Fruit fly (Drosophila melanogaster) whole organism: ENCODE results near the gene mRpS31.

ENCODE experiments used
- CG8478 ChIP-seq: fragments of >200 bp; optimal IDR thresholded peaks from 2 replicates; lab custom pipeline; 2018; ENCODE audit warnings: inconsistent platforms
- Dll ChIP-seq: fragments of >200 bp; optimal IDR thresholded peaks from 2 replicates; lab custom pipeline; 2017
- EcR ChIP-seq, 2 experiments: fragments of >200 bp; optimal IDR thresholded peaks; 2 replicates each; lab custom pipeline; 2017; ENCODE audit warnings: missing biosample characterization in 2 of 2, missing genetic modification characterization in 2 of 2, missing genetic modification reagents in 2 of 2
- pan ChIP-seq: fragments of >200 bp; optimal IDR thresholded peaks from 2 replicates; lab custom pipeline; 2017
- psq ChIP-seq: fragments of >200 bp; optimal IDR thresholded peaks from 2 replicates; lab custom pipeline; 2017
- usp ChIP-seq: fragments of >200 bp; optimal IDR thresholded peaks from 2 replicates; lab custom pipeline; 2017; ENCODE audit warnings: missing biosample characterization, missing genetic modification characterization, mixed read lengths

Gene mRpS31

dm6 chr3L:16017528-16018250 is 12.7 kb downstream of the mRpS31 start:
- TF ChIP-seq EcR (GFP tag; optimal IDR thresholded peaks at IDR 0.05; lab: Kevin White, UChicago) (no peak), CG8478 (lab: Kevin White, UChicago) (no peak), pan (lab: Kevin White, UChicago) (no peak), usp (GFP tag; lab: Kevin White, UChicago) (no peak), psq (lab: Kevin White, UChicago) (no peak), Dll (lab: Kevin White, UChicago) (no peak)

dm6 chr3L:16018251-16018583 is 13.2 kb downstream of the mRpS31 start:
- TF ChIP-seq EcR (GFP tag; optimal IDR thresholded peaks at IDR 0.05; lab: Kevin White, UChicago) = no peak
- TF ChIP-seq CG8478 (lab: Kevin White, UChicago) = no peak
- TF ChIP-seq pan (lab: Kevin White, UChicago) = no peak
- TF ChIP-seq Dll (lab: Kevin White, UChicago) = no peak
- TF ChIP-seq usp (GFP tag; lab: Kevin White, UChicago) = no peak
- TF ChIP-seq psq (lab: Kevin White, UChicago) = no peak

dm6 chr3L:16018721-16019120 is 13.7 kb downstream of the mRpS31 start:
- TF ChIP-seq usp (GFP tag; lab: Kevin White, UChicago) (no peak), CG8478 (lab: Kevin White, UChicago) (no peak)

- no peak for TF ChIP-seq Dll (lab: Kevin White, UChicago)
- TF ChIP-seq CG8478 (lab: Kevin White, UChicago) = no peak
Measured at dm6 chr3L:16019144-16020006, 14.4 kb downstream of the mRpS31 start.

dm6 chr3L:16021064-16021683 is 16.2 kb downstream of the mRpS31 start:
- TF ChIP-seq CG8478 (lab: Kevin White, UChicago) (no peak), usp (GFP tag; lab: Kevin White, UChicago) (no peak), EcR (GFP tag; optimal IDR thresholded peaks at IDR 0.05; lab: Kevin White, UChicago) (no peak), Dll (lab: Kevin White, UChicago) (no peak), pan (lab: Kevin White, UChicago) (no peak), psq (lab: Kevin White, UChicago) (no peak)

DNA sequence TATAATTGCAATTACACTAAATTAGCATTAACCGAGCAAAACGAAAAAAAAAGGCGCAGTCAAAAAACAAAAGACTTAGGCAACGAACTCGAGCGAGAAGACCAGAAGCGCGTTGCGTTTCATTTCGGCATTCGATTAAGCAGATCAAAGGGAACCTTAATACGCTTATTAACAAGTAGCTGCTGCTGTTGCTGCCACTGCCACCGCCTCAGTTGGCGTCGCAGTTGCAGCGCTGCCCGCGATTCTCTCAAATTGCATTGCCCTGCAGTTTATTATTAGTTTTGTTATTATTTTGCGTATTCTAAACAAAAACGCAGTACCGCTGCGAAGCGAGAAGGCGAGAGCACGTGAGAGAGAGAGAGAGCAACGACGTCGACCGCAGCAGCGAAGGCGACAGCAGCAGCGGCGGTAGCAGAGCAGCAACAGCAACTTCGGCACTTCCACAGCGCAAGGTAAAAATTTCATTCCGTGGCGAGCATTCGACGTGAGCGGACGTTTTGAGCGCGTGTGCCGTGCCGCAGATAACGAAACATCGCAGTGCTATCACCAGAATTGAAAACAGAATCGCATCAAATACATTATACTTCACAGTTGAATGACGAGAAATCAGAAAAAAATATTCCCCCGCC is 18.1 kb downstream of the mRpS31 start, which contains the start of gene Notum:
Notum (plus strand) TSS at position 461 of the 629 bp plus-strand sequence.
- TF ChIP-seq usp (GFP tag; lab: Kevin White, UChicago) (no peak), EcR (GFP tag; optimal IDR thresholded peaks at IDR 0.05; lab: Kevin White, UChicago) (no peak), Dll (lab: Kevin White, UChicago) (no peak), CG8478 (lab: Kevin White, UChicago) (no peak), psq (lab: Kevin White, UChicago) (no peak), pan (lab: Kevin White, UChicago) (no peak)

- TF ChIP-seq EcR (GFP tag; optimal IDR thresholded peaks at IDR 0.05; lab: Kevin White, UChicago) = no peak
- no peak for TF ChIP-seq pan (lab: Kevin White, UChicago)
- no peak for TF ChIP-seq usp (GFP tag; lab: Kevin White, UChicago)
- TF ChIP-seq psq (lab: Kevin White, UChicago) = no peak
- TF ChIP-seq Dll (lab: Kevin White, UChicago) = no peak
- TF ChIP-seq CG8478 (lab: Kevin White, UChicago) = no peak
Measured at dm6 chr3L:16024276-16025019, 19.5 kb downstream of the mRpS31 start.

DNA sequence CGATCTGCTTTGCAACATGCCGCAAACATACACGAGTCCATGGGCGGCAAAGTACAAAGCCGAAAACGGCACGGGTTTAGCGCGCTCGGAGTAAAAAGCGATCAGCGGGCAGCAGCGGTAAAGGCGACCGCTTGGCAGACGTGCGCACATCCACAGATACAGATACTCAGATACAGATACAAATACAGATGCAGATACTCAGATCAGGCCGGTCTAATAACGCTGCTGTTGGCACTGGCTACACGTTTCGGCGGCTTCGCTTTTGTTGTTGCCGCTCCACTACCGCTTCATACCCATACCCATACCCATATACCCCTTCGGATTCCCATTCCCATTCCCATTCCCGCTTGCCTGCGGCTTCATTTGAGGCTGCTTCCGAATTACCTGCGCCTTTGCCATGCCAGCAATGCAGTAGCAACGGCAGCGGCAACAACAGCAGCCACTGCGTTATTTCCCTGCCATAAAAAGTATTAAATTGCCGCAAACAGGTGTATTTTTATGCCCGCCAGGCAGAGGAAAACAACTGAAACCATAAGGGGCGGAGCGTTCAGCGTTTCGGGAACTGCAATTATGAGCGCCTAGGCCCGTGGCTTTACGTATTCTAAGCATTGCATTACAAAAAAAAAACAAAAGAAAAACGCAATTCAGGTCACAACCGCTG is 20.2 kb downstream of the mRpS31 start:
- TF ChIP-seq psq (lab: Kevin White, UChicago) = no peak
- TF ChIP-seq pan (lab: Kevin White, UChicago) = no peak
- TF ChIP-seq Dll (lab: Kevin White, UChicago) = no peak
- TF ChIP-seq CG8478 (lab: Kevin White, UChicago) = no peak
- TF ChIP-seq EcR (GFP tag; optimal IDR thresholded peaks at IDR 0.05; lab: Kevin White, UChicago) = no peak
- no peak for TF ChIP-seq usp (GFP tag; lab: Kevin White, UChicago)

DNA sequence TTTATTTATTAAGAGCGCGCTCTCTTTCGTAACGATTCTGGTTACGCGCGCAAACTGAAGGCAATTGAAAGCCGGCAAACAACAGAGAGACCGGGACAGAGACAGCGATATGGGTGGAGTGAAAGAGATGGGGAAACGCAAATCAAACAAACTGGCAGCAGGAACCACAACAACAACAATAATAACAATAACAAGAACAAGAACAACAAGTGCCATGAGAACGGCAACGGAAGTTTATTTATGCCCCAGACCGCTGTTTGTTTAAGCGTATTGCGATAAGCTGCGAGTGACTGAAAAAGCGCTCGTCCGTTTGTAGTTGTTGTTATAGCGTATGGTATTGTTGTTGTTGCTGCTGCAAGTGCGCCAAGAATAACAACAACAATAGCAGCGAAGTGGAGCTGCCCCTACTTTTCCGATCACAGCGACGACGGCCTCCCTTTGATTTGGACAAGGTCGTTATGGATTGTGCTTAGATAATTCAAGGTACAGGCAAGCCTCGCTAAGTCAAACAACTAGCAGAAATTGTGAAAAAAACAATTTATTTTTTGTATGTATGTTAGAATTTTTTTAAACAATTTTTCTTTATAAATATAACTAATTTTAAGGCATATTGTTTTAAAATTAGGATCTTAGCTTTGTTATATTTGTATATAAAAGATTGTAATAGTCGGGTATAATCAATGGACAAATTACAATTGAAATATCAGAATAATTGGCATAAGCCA is 21.2 kb downstream of the mRpS31 start:
- TF ChIP-seq usp (GFP tag; lab: Kevin White, UChicago) (no peak), Dll (lab: Kevin White, UChicago) (no peak), EcR (GFP tag; optimal IDR thresholded peaks at IDR 0.05; lab: Kevin White, UChicago) (no peak)
